Worm (Caenorhabditis elegans) whole organism, L3 larva: ENCODE measurements around the gene C26B9.5.

Experiments
- elt-3 ChIP-seq, 3 experiments: fragments of 150-350 bp in 1 of 3; sonication (generic microtip) in 2 of 3; optimal IDR thresholded peaks; 2 replicates in 2 of 3; 4 replicates in 1 of 3; lab custom pipeline; 2014 to 2017; ENCODE audit warnings: missing biosample characterization in 3 of 3, missing genetic modification characterization in 3 of 3
- hmg-11 ChIP-seq: sonication (generic microtip); optimal IDR thresholded peaks from 2 replicates; lab custom pipeline; 2016; ENCODE audit warnings: missing genetic modification characterization, missing compliant biosample characterization
- lin-39 ChIP-seq: fragments of 150-350 bp; optimal IDR thresholded peaks from 2 replicates; lab custom pipeline; 2018; ENCODE audit warnings: missing biosample characterization, missing genetic modification reagents, missing genetic modification characterization
- nhr-11 ChIP-seq: fragments of 150-350 bp; optimal IDR thresholded peaks from 2 replicates; lab custom pipeline; 2014; ENCODE audit warnings: missing biosample characterization, missing genetic modification characterization

ce11 chrX:5360682-5361081 lies 31.4 kb downstream of the C26B9.5 start:
- TF ChIP-seq lin-39 (no peak), nhr-11 (tag; lab: Kevin White, UChicago) (no peak), hmg-11 (tag; lab: Kevin White, UChicago) (no peak), elt-3 (tag; optimal IDR thresholded peaks at IDR 0.05; lab: Kevin White, UChicago) (no peak)
